Fruit fly (Drosophila melanogaster): ENCODE data around the gene Mst87F.

Mst87F gene

dm6 chr3R:13797269-13797677, 30.5 kb downstream of the Mst87F start (continued):
- TF ChIP-seq CG16813 (GFP tag; IDR thresholded peaks at IDR 0.05; ENCODE audit: partially characterized antibody) (no peak), Meics (GFP tag; optimal IDR thresholded peaks at IDR 0.05) (no peak), CG31441 (GFP tag; IDR thresholded peaks at IDR 0.05) (peak; percentile 33; the same call in 1 of the 2 replicates), CG10959 (GFP tag; IDR thresholded peaks at IDR 0.05) (no peak), ci (GFP tag; IDR thresholded peaks at IDR 0.05) (peak; percentile 39; the same call in 1 of the 3 replicates), zfh1 (GFP tag; IDR thresholded peaks at IDR 0.05) (no peak), Atf6 (GFP tag; IDR thresholded peaks at IDR 0.05) (no peak), HLH3B (GFP tag; IDR thresholded peaks at IDR 0.05) (0 out of 2 replicates have a peak, but pooled peaks have one; percentile 5), Rx (GFP tag; IDR thresholded peaks at IDR 0.05) (no peak), bigmax (GFP tag; optimal IDR thresholded peaks at IDR 0.05) (no peak), CG1024 (GFP tag; IDR thresholded peaks at IDR 0.05) (no peak), CG6272 (GFP tag; IDR thresholded peaks at IDR 0.05) (no peak), CG3838 (GFP tag; optimal IDR thresholded peaks at IDR 0.05) (no peak), Dfd (GFP tag; optimal IDR thresholded peaks at IDR 0.05) (no peak), lmd (GFP tag; IDR thresholded peaks at IDR 0.05) (no peak), Opbp (GFP tag; IDR thresholded peaks at IDR 0.05; ENCODE audit: partially characterized antibody) (no peak), CG18599 (GFP tag; optimal IDR thresholded peaks at IDR 0.05) (no peak), Deaf1 (tag; optimal IDR thresholded peaks at IDR 0.05) (no peak), CG3407 (GFP tag; optimal IDR thresholded peaks at IDR 0.05) (no peak), CG13424 (tag; optimal IDR thresholded peaks at IDR 0.05) (no peak), eyg (GFP tag; optimal IDR thresholded peaks at IDR 0.05) (no peak), gt (GFP tag; IDR thresholded peaks at IDR 0.05) (no peak), CG1233 (GFP tag; optimal IDR thresholded peaks at IDR 0.05) (no peak), CG6813 (GFP tag; optimal IDR thresholded peaks at IDR 0.05) (no peak), CG17361 (GFP tag; IDR thresholded peaks at IDR 0.05) (peak; percentile 41; the same call in 1 of the 3 replicates), ken (GFP tag; IDR thresholded peaks at IDR 0.05) (no peak), CG11723 (GFP tag; optimal IDR thresholded peaks at IDR 0.05) (no peak), sisA (GFP tag; IDR thresholded peaks at IDR 0.05) (0 out of 2 replicates have a peak, but pooled peaks have one; percentile 21), CG17568 (GFP tag; optimal IDR thresholded peaks at IDR 0.05) (no peak), Dp (GFP tag; optimal IDR thresholded peaks at IDR 0.05) (no peak), Asciz (GFP tag; optimal IDR thresholded peaks at IDR 0.05) (no peak), CG2202 (tag; optimal IDR thresholded peaks at IDR 0.05) (no peak), CG31388 (GFP tag; optimal IDR thresholded peaks at IDR 0.05) (no peak), CG2120 (GFP tag; optimal IDR thresholded peaks at IDR 0.05) (no peak), CG4404 (GFP tag; IDR thresholded peaks at IDR 0.05) (no peak), Dbx (GFP tag; IDR thresholded peaks at IDR 0.05) (no peak), lola (GFP tag; optimal IDR thresholded peaks at IDR 0.05) (peak in 1 of 3 experiments; percentile 26), Ptx1 (GFP tag; IDR thresholded peaks at IDR 0.05) (0 out of 2 replicates have a peak, but pooled peaks have one; percentile 12), CG3995 (GFP tag; optimal IDR thresholded peaks at IDR 0.05) (no peak), fd96Cb (tag; optimal IDR thresholded peaks at IDR 0.05) (peak; percentile 5), Mes4 (GFP tag; optimal IDR thresholded peaks at IDR 0.05) (no peak), Fer2 (tag; optimal IDR thresholded peaks at IDR 0.05) (no peak), Max (GFP tag; optimal IDR thresholded peaks at IDR 0.05) (no peak), ham (GFP tag; IDR thresholded peaks at IDR 0.05) (no peak), Aef1 (GFP tag; IDR thresholded peaks at IDR 0.05) (no peak), CG15514 (GFP tag; optimal IDR thresholded peaks at IDR 0.05) (no peak), gsb-n (tag; optimal IDR thresholded peaks at IDR 0.05) (peak; percentile 30), Sox102F (GFP tag; optimal IDR thresholded peaks at IDR 0.05) (peak; percentile 28), Elba2 (GFP tag; optimal IDR thresholded peaks at IDR 0.05) (no peak), luna (GFP tag; optimal IDR thresholded peaks at IDR 0.05) (no peak), CG12299 (tag; optimal IDR thresholded peaks at IDR 0.05) (no peak)
